Fruit fly (Drosophila melanogaster) whole organism, embryonic: ENCODE measurements around the gene CG6923.

ENCODE experiments used
- Atf-2 ChIP-seq: fragments of 200-800 bp; sonication (Bioruptor generic); optimal IDR thresholded peaks from 2 replicates; lab custom pipeline; 2016; ENCODE audit warnings: missing biosample characterization, missing genetic modification characterization
- CG10979 ChIP-seq: fragments of 200-800 bp; sonication (Bioruptor generic); optimal IDR thresholded peaks from 2 replicates; lab custom pipeline; 2018; ENCODE audit warnings: missing biosample characterization, mild to moderate bottlenecking, missing genetic modification characterization, moderate library complexity
- CG11456 ChIP-seq: fragments of 200-800 bp; sonication (Bioruptor generic); IDR thresholded peaks from 3 replicates; pipeline ENCODE4 v1.3.6; 2022; ENCODE audit warnings: missing biosample characterization, missing genetic modification characterization
- CG12391 ChIP-seq: fragments of 200-800 bp; sonication (Bioruptor generic); optimal IDR thresholded peaks from 3 replicates; lab custom pipeline; 2018; ENCODE audit warnings: missing biosample characterization, mild to moderate bottlenecking, missing genetic modification characterization, moderate library complexity
- CG13287 ChIP-seq: fragments of 200-800 bp; sonication (Bioruptor generic); IDR thresholded peaks from 2 replicates; pipeline ENCODE4 v1.3.6; 2022; ENCODE audit warnings: missing biosample characterization, missing genetic modification characterization; ENCODE audit not compliant: partially characterized antibody
- CG13775 ChIP-seq: fragments of 200-800 bp; sonication (Bioruptor generic); optimal IDR thresholded peaks from 3 replicates; lab custom pipeline; 2017; ENCODE audit warnings: missing biosample characterization, mild to moderate bottlenecking, missing genetic modification characterization
- CG2875 ChIP-seq: fragments of 200-800 bp; sonication (Bioruptor generic); optimal IDR thresholded peaks from 2 replicates; lab custom pipeline; 2017; ENCODE audit warnings: missing biosample characterization, mild to moderate bottlenecking, missing genetic modification characterization, missing genetic modification reagents
- CG2889 ChIP-seq: fragments of 200-800 bp; sonication (Bioruptor generic); IDR thresholded peaks from 3 replicates; pipeline ENCODE4 v1.3.6; 2022; ENCODE audit warnings: missing biosample characterization, missing genetic modification characterization
- CG30020 ChIP-seq: fragments of 200-800 bp; optimal IDR thresholded peaks from 2 replicates; lab custom pipeline; 2019; ENCODE audit warnings: missing biosample characterization, mild to moderate bottlenecking, missing genetic modification characterization, moderate library complexity
- CG7963 ChIP-seq: fragments of 200-800 bp; sonication (Bioruptor generic); IDR thresholded peaks from 3 replicates; pipeline ENCODE4 v1.3.6; 2022; ENCODE audit warnings: missing biosample characterization, missing genetic modification characterization; ENCODE audit not compliant: partially characterized antibody
- CG9876 ChIP-seq: fragments of 200-800 bp; sonication (Bioruptor generic); optimal IDR thresholded peaks from 2 replicates; lab custom pipeline; 2016; ENCODE audit warnings: missing biosample characterization, missing genetic modification characterization
- Deaf1 ChIP-seq: fragments of 200-800 bp; optimal IDR thresholded peaks from 3 replicates; lab custom pipeline; 2019; ENCODE audit warnings: missing biosample characterization, mild to moderate bottlenecking, missing genetic modification characterization, moderate library complexity
- Dfd ChIP-seq, 2 experiments: fragments of >200 bp; optimal IDR thresholded peaks; 2 replicates each; lab custom pipeline; 2017; ENCODE audit warnings: missing biosample characterization in 2 of 2, missing genetic modification characterization in 2 of 2
- Dll ChIP-seq: fragments of 200-800 bp; sonication (Bioruptor generic); IDR thresholded peaks from 4 replicates; pipeline ENCODE4 v1.3.6; 2022; ENCODE audit warnings: missing biosample characterization, missing genetic modification characterization; ENCODE audit not compliant: partially characterized antibody
- Dref ChIP-seq: fragments of 200-800 bp; sonication (Bioruptor generic); IDR thresholded peaks from 2 replicates; pipeline ENCODE4 v1.3.6; 2022; ENCODE audit warnings: missing biosample characterization, missing genetic modification characterization
- HHEX ChIP-seq: fragments of 200-800 bp; sonication (Bioruptor generic); optimal IDR thresholded peaks from 3 replicates; lab custom pipeline; 2017; ENCODE audit warnings: missing biosample characterization, mild to moderate bottlenecking, missing genetic modification characterization, missing genetic modification reagents
- HLHmδ ChIP-seq: fragments of 200-800 bp; sonication (Bioruptor generic); optimal IDR thresholded peaks from 2 replicates; lab custom pipeline; 2018; ENCODE audit warnings: missing biosample characterization, mild to moderate bottlenecking, missing genetic modification characterization, moderate library complexity
- Hmx ChIP-seq: fragments of 200-800 bp; sonication (Bioruptor generic); optimal IDR thresholded peaks from 2 replicates; lab custom pipeline; 2016; ENCODE audit warnings: missing biosample characterization, missing genetic modification characterization
- Med ChIP-seq: fragments of 200-800 bp; sonication (Bioruptor generic); peaks from one replicate; lab custom pipeline; 2016; ENCODE audit warnings: missing biosample characterization, missing genetic modification characterization, mild to moderate bottlenecking, inconsistent platforms, moderate library complexity
- Ravus ChIP-seq: fragments of 200-800 bp; sonication (Bioruptor generic); IDR thresholded peaks from 2 replicates; pipeline ENCODE4 v1.3.6; 2022; ENCODE audit warnings: missing biosample characterization, missing genetic modification characterization
- Sry-β ChIP-seq: fragments of 200-800 bp; sonication (Bioruptor generic); optimal IDR thresholded peaks from 2 replicates; lab custom pipeline; 2018; ENCODE audit warnings: missing biosample characterization, mild to moderate bottlenecking, missing genetic modification characterization, moderate library complexity
- Sry-δ ChIP-seq: fragments of 200-800 bp; sonication (Bioruptor generic); optimal IDR thresholded peaks from 2 replicates; lab custom pipeline; 2016; ENCODE audit warnings: missing biosample characterization, missing genetic modification characterization
- TFAM ChIP-seq: fragments of 200-800 bp; sonication (Bioruptor generic); optimal IDR thresholded peaks from 2 replicates; lab custom pipeline; 2017; ENCODE audit warnings: missing biosample characterization, missing genetic modification characterization, inconsistent platforms
- Xrp1 ChIP-seq: fragments of 200-800 bp; sonication (Bioruptor generic); IDR thresholded peaks from 2 replicates; pipeline ENCODE4 v1.3.6; 2022; ENCODE audit warnings: missing biosample characterization, missing genetic modification characterization
- ara ChIP-seq: fragments of 200-800 bp; sonication (Bioruptor generic); IDR thresholded peaks from 2 replicates; pipeline ENCODE4 v1.3.6; 2022; ENCODE audit warnings: missing biosample characterization, missing genetic modification characterization
- danr ChIP-seq: fragments of 200-800 bp; sonication (Bioruptor generic); IDR thresholded peaks from 2 replicates; pipeline ENCODE4 v1.3.6; 2022; ENCODE audit warnings: missing biosample characterization, missing genetic modification characterization
- eyg ChIP-seq: fragments of 200-800 bp; sonication (Bioruptor generic); optimal IDR thresholded peaks from 3 replicates; lab custom pipeline; 2016; ENCODE audit warnings: missing biosample characterization, missing genetic modification characterization
- fd3F ChIP-seq: fragments of 200-800 bp; sonication (Bioruptor generic); optimal IDR thresholded peaks from 2 replicates; lab custom pipeline; 2018; ENCODE audit warnings: missing biosample characterization, mild to moderate bottlenecking, missing genetic modification characterization, moderate library complexity
- gsb-n ChIP-seq: fragments of 200-800 bp; sonication (Bioruptor generic); optimal IDR thresholded peaks from 3 replicates; lab custom pipeline; 2018; ENCODE audit warnings: missing biosample characterization, mild to moderate bottlenecking, missing genetic modification characterization
- ham ChIP-seq: fragments of 200-800 bp; sonication (Bioruptor generic); IDR thresholded peaks from 2 replicates; pipeline ENCODE4 v1.3.6; 2022; ENCODE audit warnings: missing biosample characterization, missing genetic modification characterization
- hb ChIP-seq: fragments of 200-800 bp; sonication (Bioruptor generic); IDR thresholded peaks from 3 replicates; pipeline ENCODE4 v1.3.6; 2022; ENCODE audit warnings: missing biosample characterization, missing genetic modification characterization; ENCODE audit not compliant: partially characterized antibody
- hbn ChIP-seq: fragments of 200-800 bp; sonication (Bioruptor generic); IDR thresholded peaks from 2 replicates; pipeline ENCODE4 v1.3.6; 2022; ENCODE audit warnings: missing biosample characterization, missing genetic modification characterization; ENCODE audit not compliant: partially characterized antibody
- hkb ChIP-seq, 2 experiments: fragments of 200-800 bp in 1 of 2; fragments of >200 bp in 1 of 2; sonication (Bioruptor generic) in 1 of 2; IDR thresholded peaks in 1 of 2; optimal IDR thresholded peaks in 1 of 2; 2 replicates each; pipeline versions ENCODE4 v1.3.6 to Lab custom; 2017 to 2022; ENCODE audit warnings: missing biosample characterization in 1 of 2, missing genetic modification characterization in 1 of 2
- inv ChIP-seq: fragments of 200-800 bp; sonication (Bioruptor generic); IDR thresholded peaks from 2 replicates; pipeline ENCODE4 v1.3.6; 2022; ENCODE audit warnings: missing biosample characterization, missing genetic modification characterization; ENCODE audit not compliant: partially characterized antibody
- lola ChIP-seq, 3 experiments: fragments of >200 bp in 2 of 3; fragments of 200-800 bp in 1 of 3; sonication (Bioruptor generic) in 1 of 3; optimal IDR thresholded peaks; 2 replicates each; lab custom pipeline; 2017 to 2019; ENCODE audit warnings: missing biosample characterization in 3 of 3, missing genetic modification characterization in 3 of 3, mild to moderate bottlenecking in 1 of 3, moderate library complexity in 1 of 3
- nerfin-1 ChIP-seq: fragments of 200-800 bp; sonication (Bioruptor generic); optimal IDR thresholded peaks from 3 replicates; lab custom pipeline; 2019; ENCODE audit warnings: missing biosample characterization, mild to moderate bottlenecking, missing genetic modification characterization, moderate library complexity
- p53 ChIP-seq: fragments of 200-800 bp; sonication (Bioruptor generic); optimal IDR thresholded peaks from 2 replicates; lab custom pipeline; 2016; ENCODE audit warnings: missing biosample characterization, missing genetic modification characterization
- peb ChIP-seq: fragments of 200-800 bp; sonication (Bioruptor generic); IDR thresholded peaks from 2 replicates; pipeline ENCODE4 v1.3.6; 2022; ENCODE audit warnings: missing biosample characterization, missing genetic modification characterization
- pita ChIP-seq: fragments of 200-800 bp; sonication (Bioruptor generic); optimal IDR thresholded peaks from 2 replicates; lab custom pipeline; 2017; ENCODE audit warnings: missing biosample characterization, mild to moderate bottlenecking, missing genetic modification characterization
- rib ChIP-seq: fragments of 200-800 bp; sonication (Bioruptor generic); IDR thresholded peaks from 2 replicates; pipeline ENCODE4 v1.3.6; 2022; ENCODE audit warnings: missing biosample characterization, missing genetic modification characterization
- sc ChIP-seq, 3 experiments: fragments of >200 bp in 2 of 3; fragments of 200-800 bp in 1 of 3; sonication (Bioruptor generic) in 1 of 3; optimal IDR thresholded peaks; 2 replicates in 2 of 3; 3 replicates in 1 of 3; lab custom pipeline; 2017; ENCODE audit warnings: mild to moderate bottlenecking in 1 of 3, missing biosample characterization in 1 of 3, missing genetic modification characterization in 1 of 3, missing genetic modification reagents in 1 of 3
- scrt ChIP-seq: fragments of 200-800 bp; sonication (Bioruptor generic); optimal IDR thresholded peaks from 2 replicates; lab custom pipeline; 2018; ENCODE audit warnings: missing biosample characterization, mild to moderate bottlenecking, missing genetic modification characterization, moderate library complexity
- sens ChIP-seq: fragments of 200-800 bp; sonication (Bioruptor generic); peaks from one replicate; lab custom pipeline; 2016; ENCODE audit warnings: missing biosample characterization, missing genetic modification characterization
- sens-2 ChIP-seq: fragments of 200-800 bp; sonication (Bioruptor generic); IDR thresholded peaks from 2 replicates; pipeline ENCODE4 v1.3.6; 2022; ENCODE audit warnings: missing biosample characterization, missing genetic modification characterization
- sim ChIP-seq: fragments of 200-800 bp; sonication (Bioruptor generic); IDR thresholded peaks from 2 replicates; pipeline ENCODE4 v1.3.6; 2022; ENCODE audit warnings: missing biosample characterization, missing genetic modification characterization
- tna ChIP-seq: fragments of 200-800 bp; sonication (Bioruptor generic); IDR thresholded peaks from 2 replicates; pipeline ENCODE4 v1.3.6; 2022; ENCODE audit warnings: missing biosample characterization, missing genetic modification characterization; ENCODE audit not compliant: partially characterized antibody
- trem ChIP-seq: fragments of 200-800 bp; optimal IDR thresholded peaks from 3 replicates; lab custom pipeline; 2019; ENCODE audit warnings: missing biosample characterization, mild to moderate bottlenecking, missing genetic modification characterization, moderate library complexity

The CG6923 gene

dm6 chr3R:11749297-11750293 is at the start of gene CG6923 (continued):
- peak; percentile 62 for TF ChIP-seq Dref (GFP tag; lab: Robert Waterston, UW)
- TF ChIP-seq tna (GFP tag; lab: Robert Waterston, UW), result peak; percentile 80
- TF ChIP-seq danr, result no peak
- no peak for TF ChIP-seq TFAM (GFP tag; lab: Kevin White, UChicago)
- TF ChIP-seq p53 (GFP tag; lab: Kevin White, UChicago), result no peak
- TF ChIP-seq Ravus (GFP tag; lab: Robert Waterston, UW), result no peak
- no peak for TF ChIP-seq Atf-2 (GFP tag; lab: Kevin White, UChicago)
- TF ChIP-seq Med (GFP tag; lab: Kevin White, UChicago), result peak; percentile 74
- no peak for TF ChIP-seq CG10979 (tag; lab: Kevin White, UChicago)
- TF ChIP-seq ham (GFP tag; lab: Robert Waterston, UW), result no peak
- no peak for TF ChIP-seq CG2889 (GFP tag; lab: Robert Waterston, UW)
- no peak for TF ChIP-seq sc (optimal IDR thresholded peaks at IDR 0.05; lab: Kevin White, UChicago)
- TF ChIP-seq sc (GFP tag; optimal IDR thresholded peaks at IDR 0.05; lab: Kevin White, UChicago), result no peak
- peak; percentile 88 for TF ChIP-seq inv (GFP tag; lab: Robert Waterston, UW)
- peak; percentile 87 for TF ChIP-seq CG7963
- no peak for TF ChIP-seq eyg (GFP tag; lab: Kevin White, UChicago)
- no peak for TF ChIP-seq CG2875 (GFP tag; lab: Kevin White, UChicago)
- TF ChIP-seq CG30020 (tag; lab: Kevin White, UChicago), result no peak
- no peak for TF ChIP-seq ara
- no peak for TF ChIP-seq pita (GFP tag; lab: Kevin White, UChicago)
- peak; percentile 86 for TF ChIP-seq Dll (GFP tag; lab: Robert Waterston, UW)
- TF ChIP-seq Hmx (GFP tag; lab: Kevin White, UChicago), result no peak
- TF ChIP-seq CG11456 (GFP tag; lab: Robert Waterston, UW), result no peak
- no peak for TF ChIP-seq Dfd (GFP tag; optimal IDR thresholded peaks at IDR 0.05; lab: Kevin White, UChicago)
- peak; percentile 79 for TF ChIP-seq CG13287 (GFP tag; lab: Robert Waterston, UW)
- no peak for TF ChIP-seq gsb-n (tag; lab: Kevin White, UChicago)
- TF ChIP-seq HLHmδ (GFP tag; lab: Kevin White, UChicago), result no peak
- peak; percentile 66 for TF ChIP-seq sens (GFP tag; lab: Kevin White, UChicago)
- no peak for TF ChIP-seq HHEX (GFP tag; lab: Kevin White, UChicago)
- no peak for TF ChIP-seq CG12391 (tag; lab: Kevin White, UChicago)
- TF ChIP-seq CG13775 (GFP tag; lab: Kevin White, UChicago), result peak; percentile 31
- no peak for TF ChIP-seq Xrp1
- peak; percentile 87 for TF ChIP-seq hbn (GFP tag; lab: Robert Waterston, UW)
- TF ChIP-seq hkb (optimal IDR thresholded peaks at IDR 0.05; lab: Kevin White, UChicago), result no peak
- no peak for TF ChIP-seq hkb (GFP tag; IDR thresholded peaks at IDR 0.05; lab: Robert Waterston, UW)
- no peak for TF ChIP-seq sim (GFP tag; lab: Robert Waterston, UW)
- TF ChIP-seq hb, result peak; percentile 87
- TF ChIP-seq peb (GFP tag; lab: Robert Waterston, UW), result no peak
- TF ChIP-seq nerfin-1 (tag; lab: Kevin White, UChicago), result no peak
- no peak for TF ChIP-seq scrt (GFP tag; lab: Kevin White, UChicago)
- TF ChIP-seq rib (GFP tag; lab: Robert Waterston, UW), result no peak
- peak; percentile 31 for TF ChIP-seq Sry-β (GFP tag; lab: Kevin White, UChicago)
- no peak for TF ChIP-seq Deaf1 (tag; lab: Kevin White, UChicago)
- TF ChIP-seq trem, result peak; percentile 43
- no peak for TF ChIP-seq lola (GFP tag; optimal IDR thresholded peaks at IDR 0.05; lab: Kevin White, UChicago)
- no peak for TF ChIP-seq fd3F
- TF ChIP-seq Sry-δ (GFP tag; lab: Kevin White, UChicago), result peak; percentile 84
- TF ChIP-seq sens-2 (GFP tag; lab: Robert Waterston, UW), result no peak
- TF ChIP-seq CG9876, result no peak
